Worm (Caenorhabditis elegans): ENCODE data around the gene frpr-14.

Gene frpr-14

DNA sequence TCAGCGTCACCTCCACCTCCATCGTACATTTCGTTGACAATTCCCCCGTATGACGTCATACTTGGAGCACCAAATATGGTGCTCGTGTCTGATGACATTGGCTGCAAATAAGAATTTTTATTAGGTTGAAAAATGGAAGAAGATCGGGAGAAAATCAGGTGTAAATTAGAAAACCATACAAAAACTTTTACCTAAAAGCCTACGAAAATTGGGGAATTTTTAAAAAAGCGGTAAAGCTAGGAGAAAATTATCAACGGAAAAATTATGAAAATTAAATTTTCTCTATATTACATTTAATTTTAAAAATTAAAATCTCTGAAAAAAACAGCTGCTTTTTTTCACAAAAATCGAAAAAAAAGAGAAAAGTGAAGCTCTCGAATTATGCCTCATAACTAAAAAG is 26.3 kb upstream of the frpr-14 start, which contains the start of gene T04B8.5:
Gene T04B8.5, minus strand, starts transcription at position 101 of the 400 bp plus-strand sequence.
- TF ChIP-seq mab-5 (tag; optimal IDR thresholded peaks at IDR 0.05) (no peak), zip-8 (tag; optimal IDR thresholded peaks at IDR 0.05) (peak; percentile 86)

DNA sequence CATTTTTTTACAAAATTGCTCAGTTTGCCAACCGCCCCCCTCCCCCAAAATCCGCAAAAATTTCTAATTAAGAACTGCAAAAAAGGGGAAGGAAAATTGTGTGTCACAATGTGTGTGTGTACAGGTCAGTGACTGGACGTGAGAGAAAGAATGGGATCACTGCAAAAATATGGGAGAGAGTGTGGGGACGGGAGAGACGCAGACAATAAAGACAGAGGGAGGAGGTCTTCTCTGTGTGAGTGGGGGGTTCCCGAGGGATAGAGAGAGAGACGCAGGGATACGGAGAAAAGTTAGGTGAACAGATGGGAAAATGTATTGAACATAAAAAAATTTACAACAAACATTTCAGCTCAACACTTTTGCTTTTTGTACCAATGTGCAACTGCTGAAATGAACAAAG is 24.8 kb upstream of the frpr-14 start:
- TF ChIP-seq mep-1 (tag; optimal IDR thresholded peaks at IDR 0.05) (peak; percentile 53), nhr-2 (tag; optimal IDR thresholded peaks at IDR 0.05) (peak; percentile 90), lsy-2 (tag; optimal IDR thresholded peaks at IDR 0.05) (no peak), zip-8 (tag; optimal IDR thresholded peaks at IDR 0.05) (no peak), ceh-43 (GFP tag; optimal IDR thresholded peaks at IDR 0.05) (no peak), ceh-39 (tag; optimal IDR thresholded peaks at IDR 0.05) (peak; percentile 13), nhr-76 (tag; optimal IDR thresholded peaks at IDR 0.05) (no peak), unc-62 (GFP tag; optimal IDR thresholded peaks at IDR 0.05) (peak; percentile 42), elt-1 (tag; optimal IDR thresholded peaks at IDR 0.05; ENCODE audit: borderline replicate concordance, insufficient read depth) (no peak), lin-13 (tag; optimal IDR thresholded peaks at IDR 0.05) (peak; percentile 6), ces-1 (GFP tag; optimal IDR thresholded peaks at IDR 0.05) (no peak), blmp-1 (tag; optimal IDR thresholded peaks at IDR 0.05) (no peak)

- TF ChIP-seq bed-3 (GFP tag; optimal IDR thresholded peaks at IDR 0.05) (no peak), lsy-2 (tag; optimal IDR thresholded peaks at IDR 0.05) (no peak), ceh-39 (tag; optimal IDR thresholded peaks at IDR 0.05) (no peak), nhr-28 (tag; optimal IDR thresholded peaks at IDR 0.05) (no peak)
Measured at ce11 chrII:627205-627604, 23.6 kb upstream of the frpr-14 start, which contains the start of gene arrd-1. Gene arrd-1 (plus strand): TSS chrII:627505.

DNA sequence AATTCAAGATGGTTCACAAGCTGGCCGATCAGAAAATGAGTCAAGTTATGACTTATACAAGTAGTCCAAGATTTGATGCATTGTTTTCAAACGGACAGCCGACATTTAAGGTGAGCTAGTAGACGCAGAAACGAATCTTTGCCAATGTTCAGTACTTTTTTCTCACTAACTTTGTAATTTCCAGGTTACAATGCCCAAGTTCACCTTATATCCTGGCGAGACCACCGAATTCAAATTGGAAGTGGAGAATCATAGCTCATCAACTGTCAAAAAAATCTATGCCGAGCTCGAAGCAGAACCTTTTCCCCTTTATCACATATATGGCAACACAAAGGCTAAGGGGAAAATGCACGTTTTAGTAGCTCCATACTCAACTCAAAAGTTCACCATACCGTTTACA is 22.8 kb upstream of the frpr-14 start:
- TF ChIP-seq nhr-237 (tag; optimal IDR thresholded peaks at IDR 0.05) (no peak), lin-13 (tag; optimal IDR thresholded peaks at IDR 0.05) (no peak), pha-4 (tag; optimal IDR thresholded peaks at IDR 0.05) (no peak), sptf-1 (tag; optimal IDR thresholded peaks at IDR 0.05) (no peak), cnd-1 (tag; optimal IDR thresholded peaks at IDR 0.05) (no peak), lin-32 (GFP tag; optimal IDR thresholded peaks at IDR 0.05) (no peak)

ce11 chrII:633984-634383 is 16.8 kb upstream of the frpr-14 start, which contains the start of gene T04B8.1:
Gene T04B8.1 (plus strand): TSS chrII:634284.
- TF ChIP-seq ceh-39 (tag; optimal IDR thresholded peaks at IDR 0.05) (no peak), tbx-8 (GFP tag; optimal IDR thresholded peaks at IDR 0.05) (no peak), cnd-1 (tag; optimal IDR thresholded peaks at IDR 0.05) (no peak), ceh-43 (GFP tag; optimal IDR thresholded peaks at IDR 0.05) (no peak), elt-1 (tag; optimal IDR thresholded peaks at IDR 0.05; ENCODE audit: borderline replicate concordance, insufficient read depth) (no peak), unc-39 (tag; optimal IDR thresholded peaks at IDR 0.05) (no peak), elt-3 (tag; optimal IDR thresholded peaks at IDR 0.05) (no peak), nhr-12 (tag; optimal IDR thresholded peaks at IDR 0.05) (no peak), lsy-2 (tag; optimal IDR thresholded peaks at IDR 0.05) (no peak), mep-1 (tag; optimal IDR thresholded peaks at IDR 0.05) (no peak), sem-2 (GFP tag; optimal IDR thresholded peaks at IDR 0.05) (no peak)

DNA sequence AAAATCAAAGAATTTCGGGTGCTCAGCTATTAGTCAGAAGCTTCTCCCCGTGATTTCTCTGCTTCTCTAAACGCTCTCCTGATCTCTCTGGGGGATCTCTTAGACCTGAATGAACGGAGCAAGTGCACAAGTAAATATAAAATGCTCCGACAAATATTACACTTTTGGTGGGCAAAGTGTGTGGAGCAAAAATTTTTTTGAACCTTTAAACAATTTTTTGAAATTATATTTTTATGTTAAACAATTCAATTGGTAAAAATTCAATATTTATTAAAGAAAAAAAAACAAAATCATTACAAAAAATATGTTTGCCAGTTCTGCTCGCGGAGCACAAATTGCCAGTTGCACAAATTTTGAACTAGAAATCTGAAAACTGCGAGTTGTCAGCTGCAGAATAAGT is 11.3 kb upstream of the frpr-14 start, which contains the start of gene K07E8.6:
Gene K07E8.6, minus strand, starts transcription at position 101 of the 400 bp plus-strand sequence.
- TF ChIP-seq nhr-76 (tag; optimal IDR thresholded peaks at IDR 0.05): no peak
- no peak for TF ChIP-seq ceh-39 (tag; optimal IDR thresholded peaks at IDR 0.05)
- TF ChIP-seq ces-1 (GFP tag; optimal IDR thresholded peaks at IDR 0.05): no peak
- TF ChIP-seq ceh-43 (GFP tag; optimal IDR thresholded peaks at IDR 0.05): no peak
- TF ChIP-seq lin-13 (tag; optimal IDR thresholded peaks at IDR 0.05): no peak

ce11 chrII:643733-644132 is 7.0 kb upstream of the frpr-14 start:
- TF ChIP-seq flh-1 (GFP tag; optimal IDR thresholded peaks at IDR 0.05): no peak
- no peak for TF ChIP-seq cnd-1 (tag; optimal IDR thresholded peaks at IDR 0.05)
- TF ChIP-seq ceh-43 (GFP tag; optimal IDR thresholded peaks at IDR 0.05): no peak
- TF ChIP-seq ham-2 (GFP tag; optimal IDR thresholded peaks at IDR 0.05): peak; percentile 9
- TF ChIP-seq zip-8 (tag; optimal IDR thresholded peaks at IDR 0.05): no peak
- TF ChIP-seq nhr-12 (tag; optimal IDR thresholded peaks at IDR 0.05): no peak
- TF ChIP-seq snpc-4 (tag; optimal IDR thresholded peaks at IDR 0.05): no peak

All from whole organism, mixed stage, embryonic.